Fruit fly (Drosophila melanogaster) whole organism, embryonic: ENCODE data around the gene Sem1.

Experiments used
- Abd-B ChIP-seq: fragments of 200-800 bp; sonication (Bioruptor generic); optimal IDR thresholded peaks from 2 replicates; lab custom pipeline; 2018; ENCODE audit warnings: missing biosample characterization, mild to moderate bottlenecking, missing genetic modification characterization, moderate library complexity
- CG10209 ChIP-seq: fragments of 200-800 bp; sonication (Bioruptor generic); optimal IDR thresholded peaks from 3 replicates; lab custom pipeline; 2017; ENCODE audit warnings: missing biosample characterization, mild to moderate bottlenecking, missing genetic modification characterization, missing genetic modification reagents
- CG10431 ChIP-seq: fragments of 200-800 bp; sonication (Bioruptor generic); optimal IDR thresholded peaks from 3 replicates; lab custom pipeline; 2018; ENCODE audit warnings: missing biosample characterization, mild to moderate bottlenecking, missing genetic modification characterization
- CG11247 ChIP-seq: fragments of 200-800 bp; sonication (Bioruptor generic); IDR thresholded peaks from 2 replicates; pipeline ENCODE4 v1.3.6; 2022; ENCODE audit warnings: missing biosample characterization, missing genetic modification characterization
- CG12104 ChIP-seq: fragments of 200-800 bp; sonication (Bioruptor generic); optimal IDR thresholded peaks from 3 replicates; lab custom pipeline; 2016; ENCODE audit warnings: missing biosample characterization, missing genetic modification characterization
- CG12299 ChIP-seq: fragments of 200-800 bp; sonication (Bioruptor generic); optimal IDR thresholded peaks from 2 replicates; lab custom pipeline; 2018; ENCODE audit warnings: missing biosample characterization, mild to moderate bottlenecking, missing genetic modification characterization
- CG12391 ChIP-seq: fragments of 200-800 bp; sonication (Bioruptor generic); optimal IDR thresholded peaks from 3 replicates; lab custom pipeline; 2018; ENCODE audit warnings: missing biosample characterization, mild to moderate bottlenecking, missing genetic modification characterization, moderate library complexity
- CG14965 ChIP-seq: fragments of 200-800 bp; sonication (Bioruptor generic); optimal IDR thresholded peaks from 2 replicates; lab custom pipeline; 2016; ENCODE audit warnings: missing biosample characterization, missing genetic modification characterization, borderline replicate concordance
- CG1647 ChIP-seq: fragments of 200-800 bp; sonication (Bioruptor generic); optimal IDR thresholded peaks from 3 replicates; lab custom pipeline; 2016; ENCODE audit warnings: missing biosample characterization, missing genetic modification characterization
- CG17612 ChIP-seq: fragments of 200-800 bp; sonication (Bioruptor generic); IDR thresholded peaks from 2 replicates; pipeline ENCODE4 v1.3.6; 2022; ENCODE audit warnings: missing biosample characterization, missing genetic modification characterization
- CG2678 ChIP-seq: fragments of 200-800 bp; sonication (Bioruptor generic); optimal IDR thresholded peaks from 3 replicates; lab custom pipeline; 2019; ENCODE audit warnings: missing biosample characterization, mild to moderate bottlenecking, missing genetic modification characterization, moderate library complexity
- CG31365 ChIP-seq: fragments of 200-800 bp; sonication (Bioruptor generic); optimal IDR thresholded peaks from 2 replicates; lab custom pipeline; 2018; ENCODE audit warnings: missing biosample characterization, mild to moderate bottlenecking, missing genetic modification characterization
- CG31388 ChIP-seq: fragments of 200-800 bp; sonication (Bioruptor generic); optimal IDR thresholded peaks from 2 replicates; lab custom pipeline; 2016; ENCODE audit warnings: missing biosample characterization, missing genetic modification characterization
- CG3838 ChIP-seq: fragments of 200-800 bp; sonication (Bioruptor generic); optimal IDR thresholded peaks from 3 replicates; lab custom pipeline; 2016; ENCODE audit warnings: missing biosample characterization, missing genetic modification characterization
- CG4328 ChIP-seq: fragments of 200-800 bp; sonication (Bioruptor generic); optimal IDR thresholded peaks from 3 replicates; lab custom pipeline; 2017; ENCODE audit warnings: missing biosample characterization, missing genetic modification reagents, missing genetic modification characterization
- CG4360 ChIP-seq: fragments of 200-800 bp; sonication (Bioruptor generic); IDR thresholded peaks from 2 replicates; pipeline ENCODE4 v1.3.6; 2022; ENCODE audit warnings: missing biosample characterization, missing genetic modification characterization
- CG5953 ChIP-seq: fragments of 200-800 bp; sonication (Bioruptor generic); IDR thresholded peaks from 2 replicates; pipeline ENCODE4 v1.3.6; 2022; ENCODE audit warnings: missing biosample characterization, missing genetic modification characterization
- CG7372 ChIP-seq: fragments of 200-800 bp; sonication (Bioruptor generic); IDR thresholded peaks from 2 replicates; pipeline ENCODE4 v1.3.6; 2022; ENCODE audit warnings: missing biosample characterization, missing genetic modification characterization
- CG7745 ChIP-seq: fragments of 200-800 bp; sonication (Bioruptor generic); optimal IDR thresholded peaks from 2 replicates; lab custom pipeline; 2018; ENCODE audit warnings: missing biosample characterization, mild to moderate bottlenecking, missing genetic modification characterization, moderate library complexity
- CG7786 ChIP-seq: fragments of 200-800 bp; sonication (Bioruptor generic); optimal IDR thresholded peaks from 2 replicates; lab custom pipeline; 2016; ENCODE audit warnings: missing biosample characterization, missing genetic modification characterization
- CG7839 ChIP-seq: fragments of 200-800 bp; sonication (Bioruptor generic); optimal IDR thresholded peaks from 3 replicates; lab custom pipeline; 2018; ENCODE audit warnings: missing biosample characterization, mild to moderate bottlenecking, missing genetic modification characterization, moderate library complexity
- CG9876 ChIP-seq: fragments of 200-800 bp; sonication (Bioruptor generic); optimal IDR thresholded peaks from 2 replicates; lab custom pipeline; 2016; ENCODE audit warnings: missing biosample characterization, missing genetic modification characterization
- CG9932 ChIP-seq: fragments of 200-800 bp; sonication (Bioruptor generic); IDR thresholded peaks from 2 replicates; pipeline ENCODE4 v1.3.6; 2022; ENCODE audit warnings: missing biosample characterization, missing genetic modification characterization
- CHES-1-like ChIP-seq: fragments of 200-800 bp; sonication (Bioruptor generic); optimal IDR thresholded peaks from 2 replicates; lab custom pipeline; 2016; ENCODE audit warnings: missing biosample characterization, missing genetic modification characterization
- CkIIα-i1 ChIP-seq: fragments of 200-800 bp; sonication (Bioruptor generic); IDR thresholded peaks from 2 replicates; pipeline ENCODE4 v1.3.6; 2022; ENCODE audit warnings: missing biosample characterization, missing genetic modification characterization
- D19B ChIP-seq: fragments of 200-800 bp; sonication (Bioruptor generic); optimal IDR thresholded peaks from 2 replicates; lab custom pipeline; 2017; ENCODE audit warnings: missing biosample characterization, mild to moderate bottlenecking, missing genetic modification characterization
- Doc3 ChIP-seq: fragments of 200-800 bp; sonication (Bioruptor generic); IDR thresholded peaks from 3 replicates; pipeline ENCODE4 v1.3.6; 2022; ENCODE audit warnings: missing biosample characterization, missing genetic modification characterization; ENCODE audit not compliant: partially characterized antibody
- E2f1 ChIP-seq: fragments of 200-800 bp; sonication (Bioruptor generic); IDR thresholded peaks from 2 replicates; pipeline ENCODE4 v1.3.6; 2022; ENCODE audit warnings: missing biosample characterization, missing genetic modification characterization
- Fer2 ChIP-seq: fragments of 200-800 bp; sonication (Bioruptor generic); optimal IDR thresholded peaks from 2 replicates; lab custom pipeline; 2018; ENCODE audit warnings: missing biosample characterization, mild to moderate bottlenecking, missing genetic modification characterization, moderate library complexity
- Nf-YA ChIP-seq: fragments of 200-800 bp; sonication (Bioruptor generic); IDR thresholded peaks from 2 replicates; pipeline ENCODE4 v1.3.6; 2022; ENCODE audit warnings: missing biosample characterization, missing genetic modification characterization
- Nf-YC ChIP-seq: fragments of 200-800 bp; optimal IDR thresholded peaks from 3 replicates; lab custom pipeline; 2019; ENCODE audit warnings: missing biosample characterization, mild to moderate bottlenecking, missing genetic modification characterization, moderate library complexity
- Pdp1 ChIP-seq, 2 experiments: fragments of 200-800 bp; sonication (Bioruptor generic); optimal IDR thresholded peaks; 3 replicates each; lab custom pipeline; 2016; ENCODE audit warnings: missing biosample characterization in 2 of 2, missing genetic modification characterization in 2 of 2, mild to moderate bottlenecking in 1 of 2, moderate library complexity in 1 of 2
- Vsx1 ChIP-seq: fragments of 200-800 bp; sonication (Bioruptor generic); optimal IDR thresholded peaks from 2 replicates; lab custom pipeline; 2017; ENCODE audit warnings: missing biosample characterization, mild to moderate bottlenecking, missing genetic modification characterization, missing genetic modification reagents
- Xbp1 ChIP-seq: fragments of 200-800 bp; sonication (Bioruptor generic); optimal IDR thresholded peaks from 3 replicates; lab custom pipeline; 2016; ENCODE audit warnings: missing biosample characterization, mild to moderate bottlenecking, missing genetic modification characterization
- amos ChIP-seq: fragments of 200-800 bp; sonication (Bioruptor generic); IDR thresholded peaks from 2 replicates; pipeline ENCODE4 v1.3.6; 2022; ENCODE audit warnings: missing biosample characterization, missing genetic modification characterization; ENCODE audit not compliant: partially characterized antibody
- ap ChIP-seq: fragments of 200-800 bp; sonication (Bioruptor generic); IDR thresholded peaks from 2 replicates; pipeline ENCODE4 v1.3.6; 2022; ENCODE audit warnings: missing biosample characterization, missing genetic modification characterization
- bsh ChIP-seq, 2 experiments: fragments of 200-800 bp; sonication (Bioruptor generic); optimal IDR thresholded peaks; 2 replicates each; lab custom pipeline; 2017 to 2018; ENCODE audit warnings: mild to moderate bottlenecking in 2 of 2, missing biosample characterization in 2 of 2, missing genetic modification characterization in 2 of 2, moderate library complexity in 1 of 2
- cas ChIP-seq: fragments of 200-800 bp; sonication (Bioruptor generic); IDR thresholded peaks from 2 replicates; pipeline ENCODE4 v1.3.6; 2022; ENCODE audit warnings: missing biosample characterization, missing genetic modification characterization
- ci ChIP-seq: fragments of 200-800 bp; sonication (Bioruptor generic); IDR thresholded peaks from 3 replicates; pipeline ENCODE4 v1.3.6; 2022; ENCODE audit warnings: missing biosample characterization, missing genetic modification characterization
- cwo ChIP-seq: fragments of 200-800 bp; sonication (Bioruptor generic); optimal IDR thresholded peaks from 3 replicates; lab custom pipeline; 2017; ENCODE audit warnings: missing biosample characterization, missing genetic modification characterization, mild to moderate bottlenecking, moderate library complexity, missing genetic modification reagents
- dan ChIP-seq: fragments of 200-800 bp; sonication (Bioruptor generic); IDR thresholded peaks from 2 replicates; pipeline ENCODE4 v1.3.6; 2022; ENCODE audit warnings: missing biosample characterization, missing genetic modification characterization
- dmrt99B ChIP-seq: fragments of 200-800 bp; sonication (Bioruptor generic); optimal IDR thresholded peaks from 2 replicates; lab custom pipeline; 2018; ENCODE audit warnings: missing biosample characterization, mild to moderate bottlenecking, missing genetic modification characterization, moderate library complexity
- en ChIP-seq: fragments of 200-800 bp; sonication (Bioruptor generic); optimal IDR thresholded peaks from 2 replicates; lab custom pipeline; 2016; ENCODE audit warnings: missing biosample characterization, missing genetic modification characterization
- eyg ChIP-seq: fragments of 200-800 bp; sonication (Bioruptor generic); optimal IDR thresholded peaks from 3 replicates; lab custom pipeline; 2016; ENCODE audit warnings: missing biosample characterization, missing genetic modification characterization
- ind ChIP-seq: fragments of 200-800 bp; sonication (Bioruptor generic); optimal IDR thresholded peaks from 3 replicates; lab custom pipeline; 2016; ENCODE audit warnings: missing biosample characterization, missing genetic modification characterization
- nmo ChIP-seq: fragments of 200-800 bp; sonication (Bioruptor generic); optimal IDR thresholded peaks from 2 replicates; lab custom pipeline; 2018; ENCODE audit warnings: missing biosample characterization, mild to moderate bottlenecking, missing genetic modification characterization, moderate library complexity
- sisA ChIP-seq: fragments of 200-800 bp; sonication (Bioruptor generic); IDR thresholded peaks from 2 replicates; pipeline ENCODE4 v1.3.6; 2022; ENCODE audit warnings: missing biosample characterization, missing genetic modification characterization
- slbo ChIP-seq: fragments of 200-800 bp; sonication (Bioruptor generic); IDR thresholded peaks from 2 replicates; pipeline ENCODE4 v1.3.6; 2022; ENCODE audit warnings: missing biosample characterization, missing genetic modification characterization
- tna ChIP-seq: fragments of 200-800 bp; sonication (Bioruptor generic); IDR thresholded peaks from 2 replicates; pipeline ENCODE4 v1.3.6; 2022; ENCODE audit warnings: missing biosample characterization, missing genetic modification characterization; ENCODE audit not compliant: partially characterized antibody

Gene Sem1

dm6 chr2L:7023614-7024259 lies 40.0 kb upstream of the Sem1 start, which contains the start of gene Gart (continued):
- peak; percentile 69 for TF ChIP-seq Xbp1 (GFP tag; lab: Kevin White, UChicago)
- TF ChIP-seq CG5953 (GFP tag; lab: Robert Waterston, UW), result peak; percentile 48; the same call in 1 of the 2 replicates
- peak; percentile 67 for TF ChIP-seq CG10209 (GFP tag; lab: Kevin White, UChicago)
- TF ChIP-seq nmo (GFP tag; lab: Kevin White, UChicago), result peak; percentile 50
- TF ChIP-seq CG4328, result no peak
- peak; percentile 15 for TF ChIP-seq Abd-B
- no peak for TF ChIP-seq ind (GFP tag; lab: Kevin White, UChicago)
- peak; percentile 90 for TF ChIP-seq CG10431 (GFP tag; lab: Kevin White, UChicago)
- peak; percentile 40 for TF ChIP-seq eyg (GFP tag; lab: Kevin White, UChicago)
- TF ChIP-seq amos (GFP tag; lab: Robert Waterston, UW), result no peak; the same call in 1 of the 2 replicates
- TF ChIP-seq CkIIα-i1, result no peak
- TF ChIP-seq Pdp1 (GFP tag; optimal IDR thresholded peaks at IDR 0.05; lab: Kevin White, UChicago), result peak; percentile 52 to 62
- peak; percentile 45 for TF ChIP-seq D19B (GFP tag; lab: Kevin White, UChicago)
- no peak for TF ChIP-seq E2f1 (GFP tag; lab: Robert Waterston, UW)
- TF ChIP-seq CG2678, result no peak
- no peak for TF ChIP-seq Nf-YC (tag; lab: Kevin White, UChicago)
- TF ChIP-seq CG12104 (GFP tag; lab: Kevin White, UChicago), result peak; percentile 26
- TF ChIP-seq CG3838 (GFP tag; lab: Kevin White, UChicago), result no peak
- no peak for TF ChIP-seq Fer2 (tag; lab: Kevin White, UChicago)
- TF ChIP-seq cas (GFP tag; lab: Robert Waterston, UW), result no peak
- TF ChIP-seq CG7786 (GFP tag; lab: Kevin White, UChicago), result peak; percentile 68
- no peak for TF ChIP-seq ap (GFP tag; lab: Robert Waterston, UW)
- TF ChIP-seq sisA (GFP tag; lab: Robert Waterston, UW), result peak; percentile 34; the same call in 1 of the 2 replicates
- peak; percentile 69 for TF ChIP-seq CG9932
- TF ChIP-seq slbo (GFP tag; lab: Robert Waterston, UW), result peak; percentile 79
- TF ChIP-seq CG31365 (tag; lab: Kevin White, UChicago), result no peak
- peak in 1 of 2 experiments; percentile 82 for TF ChIP-seq bsh (GFP tag; optimal IDR thresholded peaks at IDR 0.05; lab: Kevin White, UChicago)
- TF ChIP-seq CG11247 (GFP tag; lab: Robert Waterston, UW), result 0 out of 2 replicates have a peak, but pooled peaks have one; percentile 52
- peak; percentile 71 for TF ChIP-seq CG12391 (tag; lab: Kevin White, UChicago)
- TF ChIP-seq CG1647, result peak; percentile 54
- no peak for TF ChIP-seq dan
- TF ChIP-seq CG7839 (tag; lab: Kevin White, UChicago), result peak; percentile 78
- TF ChIP-seq CG7745 (tag; lab: Kevin White, UChicago), result no peak
- TF ChIP-seq CG9876 (GFP tag; lab: Kevin White, UChicago), result peak; percentile 59
- TF ChIP-seq Nf-YA (GFP tag; lab: Robert Waterston, UW), result no peak
- TF ChIP-seq CG12299 (tag; lab: Kevin White, UChicago), result peak; percentile 54
- peak; percentile 41; the same call in 1 of the 2 replicates for TF ChIP-seq CG7372 (GFP tag; lab: Robert Waterston, UW)
- no peak for TF ChIP-seq CG31388 (GFP tag; lab: Kevin White, UChicago)
- TF ChIP-seq Doc3 (GFP tag; lab: Robert Waterston, UW), result no peak
- TF ChIP-seq ci (GFP tag; lab: Robert Waterston, UW), result peak; percentile 79
- TF ChIP-seq CG14965 (GFP tag; lab: Kevin White, UChicago), result peak; percentile 17
- TF ChIP-seq CG17612 (GFP tag; lab: Robert Waterston, UW), result no peak
- TF ChIP-seq Vsx1 (GFP tag; lab: Kevin White, UChicago), result peak; percentile 46
- peak; percentile 98 for TF ChIP-seq cwo
- no peak for TF ChIP-seq en (GFP tag; lab: Kevin White, UChicago)
- TF ChIP-seq dmrt99B (tag; lab: Kevin White, UChicago), result peak; percentile 61
- no peak for TF ChIP-seq tna (GFP tag; lab: Robert Waterston, UW)
- no peak for TF ChIP-seq CG4360 (GFP tag; lab: Robert Waterston, UW)
- peak; percentile 79 for TF ChIP-seq CHES-1-like (GFP tag; lab: Kevin White, UChicago)
